Worm (Caenorhabditis elegans) whole organism, L2 larva: Measurements from ENCODE around the gene arc-1.

Source experiments
- nhr-25 ChIP-seq: fragments of 150-350 bp; sonication (generic microtip); optimal IDR thresholded peaks from 3 replicates; lab custom pipeline; 2014; ENCODE audit warnings: missing biosample characterization, missing genetic modification characterization
- ztf-11 ChIP-seq: sonication (generic microtip); optimal IDR thresholded peaks from 2 replicates; lab custom pipeline; 2017; ENCODE audit warnings: missing biosample characterization, missing genetic modification characterization

- TF ChIP-seq ztf-11 (tag; lab: Kevin White, UChicago) (no peak), nhr-25 (tag; lab: Kevin White, UChicago) (no peak)
Measured at ce11 chrII:9656210-9656755, 18.5 kb upstream of the arc-1 start, which contains the start of gene gstk-1.
